Fruit fly (Drosophila melanogaster): Measurements from ENCODE around the gene CG15172.
A peak's percentile ranks its signal among the peaks of the same experiment; 100 is the strongest.

The CG15172 gene

dm6 chr2L:19048912-19049311 is 26.7 kb downstream of the CG15172 start, which contains the start of gene CG10470 (continued):
- TF ChIP-seq CG6683 (GFP tag; optimal IDR thresholded peaks at IDR 0.05) (no peak), Poxn (GFP tag; IDR thresholded peaks at IDR 0.05) (no peak), kay (GFP tag; optimal IDR thresholded peaks at IDR 0.05) (no peak), vnd (GFP tag; IDR thresholded peaks at IDR 0.05; ENCODE audit: partially characterized antibody) (peak; percentile 75), MTF-1 (GFP tag; optimal IDR thresholded peaks at IDR 0.05; ENCODE audit: borderline replicate concordance) (no peak), Ada2b (GFP tag; IDR thresholded peaks at IDR 0.05) (no peak), CG31388 (GFP tag; optimal IDR thresholded peaks at IDR 0.05) (no peak), oc (tag; optimal IDR thresholded peaks at IDR 0.05) (no peak), CG31365 (tag; optimal IDR thresholded peaks at IDR 0.05) (no peak), peb (GFP tag; IDR thresholded peaks at IDR 0.05) (no peak), sd (tag; optimal IDR thresholded peaks at IDR 0.05) (no peak), mirr (GFP tag; optimal IDR thresholded peaks at IDR 0.05) (no peak), sima (GFP tag; optimal IDR thresholded peaks at IDR 0.05) (no peak), CG10267 (tag; optimal IDR thresholded peaks at IDR 0.05) (peak; percentile 69), prd (optimal IDR thresholded peaks at IDR 0.05) (no peak), prd (GFP tag; IDR thresholded peaks at IDR 0.05) (no peak), CG8944 (GFP tag; optimal IDR thresholded peaks at IDR 0.05) (no peak), CG13775 (GFP tag; optimal IDR thresholded peaks at IDR 0.05) (no peak), CG12071 (GFP tag; optimal IDR thresholded peaks at IDR 0.05) (no peak), da (GFP tag; optimal IDR thresholded peaks at IDR 0.05) (no peak), CG32772 (GFP tag; IDR thresholded peaks at IDR 0.05) (no peak), CG7357 (GFP tag; IDR thresholded peaks at IDR 0.05) (no peak), Opbp (GFP tag; IDR thresholded peaks at IDR 0.05; ENCODE audit: partially characterized antibody) (peak; percentile 82; the same call in 2 of the 3 replicates), CG6689 (GFP tag; IDR thresholded peaks at IDR 0.05) (no peak), abd-A (tag; optimal IDR thresholded peaks at IDR 0.05) (no peak), CG14860 (GFP tag; IDR thresholded peaks at IDR 0.05; ENCODE audit: partially characterized antibody) (peak; percentile 79), esg (GFP tag; conservative IDR thresholded peaks at IDR 0.05) (no peak), pita (GFP tag; optimal IDR thresholded peaks at IDR 0.05) (no peak), Tbp (GFP tag; optimal IDR thresholded peaks at IDR 0.05) (no peak), pum (GFP tag; optimal IDR thresholded peaks at IDR 0.05) (no peak), CG4707 (GFP tag; optimal IDR thresholded peaks at IDR 0.05) (no peak), CG3838 (GFP tag; optimal IDR thresholded peaks at IDR 0.05) (no peak), CG13424 (tag; optimal IDR thresholded peaks at IDR 0.05) (peak; percentile 19), CG33557 (GFP tag; optimal IDR thresholded peaks at IDR 0.05) (no peak), CG10565 (GFP tag; optimal IDR thresholded peaks at IDR 0.05) (no peak), lab (GFP tag; optimal IDR thresholded peaks at IDR 0.05) (no peak), unpg (GFP tag; optimal IDR thresholded peaks at IDR 0.05) (peak; percentile 28), CG32767 (GFP tag; IDR thresholded peaks at IDR 0.05) (no peak), Stat92E (GFP tag; optimal IDR thresholded peaks at IDR 0.05) (no peak), usp (GFP tag; optimal IDR thresholded peaks at IDR 0.05) (no peak), CG6813 (GFP tag; optimal IDR thresholded peaks at IDR 0.05) (no peak), CG8765 (GFP tag; IDR thresholded peaks at IDR 0.05) (no peak), dm (GFP tag; optimal IDR thresholded peaks at IDR 0.05) (no peak), CG3407 (GFP tag; optimal IDR thresholded peaks at IDR 0.05) (no peak), caup (GFP tag; optimal IDR thresholded peaks at IDR 0.05; ENCODE audit: severe bottlenecking) (no peak), Aef1 (GFP tag; IDR thresholded peaks at IDR 0.05) (no peak), CG11456 (GFP tag; IDR thresholded peaks at IDR 0.05) (no peak), HmgD (GFP tag; optimal IDR thresholded peaks at IDR 0.05) (no peak), danr (GFP tag; IDR thresholded peaks at IDR 0.05) (no peak), CG3847 (GFP tag; IDR thresholded peaks at IDR 0.05) (no peak), HLHmδ (GFP tag; optimal IDR thresholded peaks at IDR 0.05) (no peak), ase (GFP tag; IDR thresholded peaks at IDR 0.05) (no peak)
